Worm (Caenorhabditis elegans): ENCODE data around the gene mstr-2.
A peak's percentile ranks its signal among the peaks of the same experiment; 100 is the strongest.

- TF ChIP-seq nhr-237 (tag; optimal IDR thresholded peaks at IDR 0.05) (no peak), zag-1 (tag; optimal IDR thresholded peaks at IDR 0.05) (no peak), nhr-11 (tag; optimal IDR thresholded peaks at IDR 0.05) (no peak), unc-62 (GFP tag; optimal IDR thresholded peaks at IDR 0.05) (no peak), dpl-1 (GFP tag; optimal IDR thresholded peaks at IDR 0.05) (peak; percentile 23 to 49 (median 32)), aly-2 (tag; optimal IDR thresholded peaks at IDR 0.05) (no peak), efl-1 (optimal IDR thresholded peaks at IDR 0.05) (peak in 1 of 2 experiments; percentile 12), efl-1 (GFP tag; optimal IDR thresholded peaks at IDR 0.05 in 1 of 2) (peak in 1 of 2 experiments; percentile 22), lin-35 (GFP tag; optimal IDR thresholded peaks at IDR 0.05) (peak; percentile 25 to 74)
Observed at ce11 chrIII:4494541-4495010, 25.7 kb downstream of the mstr-2 start.

Data from whole organism, L1 larva.